Worm (Caenorhabditis elegans) whole organism, young adult: ENCODE results near the gene Y37H2A.10.

Source experiments
- B0035.1 ChIP-seq: sonication (generic microtip); optimal IDR thresholded peaks from 2 replicates; lab custom pipeline; 2016; ENCODE audit warnings: missing genetic modification characterization, mild to moderate bottlenecking, missing compliant biosample characterization, missing genotype, missing genetic modification reagents
- D2030.7 ChIP-seq: fragments of 200-800 bp; sonication (Bioruptor generic); IDR thresholded peaks from 2 replicates; pipeline ENCODE4 v1.3.6; 2022; ENCODE audit warnings: missing genetic modification reagents, missing genetic modification characterization, missing compliant biosample characterization
- F23B12.7 ChIP-seq: sonication (generic microtip); optimal IDR thresholded peaks from 2 replicates; lab custom pipeline; 2017; ENCODE audit warnings: missing genetic modification characterization, mild to moderate bottlenecking, missing compliant biosample characterization, antibody characterized with exemption, moderate library complexity; ENCODE audit not compliant: insufficient read depth
- F33H1.4 ChIP-seq: fragments of 200-800 bp; sonication (Bioruptor generic); IDR thresholded peaks from 2 replicates; pipeline ENCODE4 v1.3.6; 2022; ENCODE audit warnings: missing genetic modification reagents, missing genetic modification characterization, missing compliant biosample characterization
- F37B4.10 ChIP-seq: fragments of 200-800 bp; sonication (Bioruptor generic); IDR thresholded peaks from 2 replicates; pipeline ENCODE4 v1.3.6; 2022; ENCODE audit warnings: missing genetic modification characterization, missing compliant biosample characterization
- F49E8.2 ChIP-seq: sonication (generic microtip); optimal IDR thresholded peaks from 3 replicates; lab custom pipeline; 2017; ENCODE audit warnings: missing genetic modification characterization, mild to moderate bottlenecking, missing compliant biosample characterization, antibody characterized with exemption, moderate library complexity; ENCODE audit not compliant: insufficient read depth
- Y53F4B.3 ChIP-seq: fragments of 200-800 bp; sonication (Bioruptor generic); IDR thresholded peaks from 2 replicates; pipeline ENCODE4 v1.3.6; 2022; ENCODE audit warnings: missing genetic modification reagents, missing genetic modification characterization, missing compliant biosample characterization
- Y53G8AR.9 ChIP-seq: fragments of 200-800 bp; sonication (Bioruptor generic); conservative IDR thresholded peaks from 2 replicates; pipeline ENCODE4 v1.3.6; 2022; ENCODE audit warnings: missing genetic modification reagents, missing genetic modification characterization, missing compliant biosample characterization
- akir-1 ChIP-seq: fragments of 200-800 bp; sonication (Bioruptor generic); optimal IDR thresholded peaks from 2 replicates; lab custom pipeline; 2018; ENCODE audit warnings: mild to moderate bottlenecking, missing genetic modification characterization, moderate library complexity, missing compliant biosample characterization
- atf-7 ChIP-seq: sonication (generic microtip); optimal IDR thresholded peaks from 2 replicates; lab custom pipeline; 2017; ENCODE audit warnings: mild to moderate bottlenecking, missing genetic modification characterization, missing compliant biosample characterization
- attf-3 ChIP-seq: fragments of 200-800 bp; sonication (Bioruptor generic); conservative IDR thresholded peaks from 2 replicates; pipeline ENCODE4 v1.3.6; 2022; ENCODE audit warnings: missing genetic modification reagents, missing genetic modification characterization, missing compliant biosample characterization
- attf-5 ChIP-seq: fragments of 200-800 bp; sonication (Bioruptor generic); optimal IDR thresholded peaks from 2 replicates; lab custom pipeline; 2018; ENCODE audit warnings: mild to moderate bottlenecking, missing genetic modification characterization, missing compliant biosample characterization
- bed-1 ChIP-seq: fragments of 200-800 bp; sonication (Bioruptor generic); IDR thresholded peaks from 2 replicates; pipeline ENCODE4 v1.3.6; 2022; ENCODE audit warnings: missing genetic modification reagents, missing genetic modification characterization, missing compliant biosample characterization
- bed-2 ChIP-seq: fragments of 200-800 bp; sonication (Bioruptor generic); IDR thresholded peaks from 2 replicates; pipeline ENCODE4 v1.3.6; 2022; ENCODE audit warnings: missing genetic modification reagents, missing genetic modification characterization, missing compliant biosample characterization
- ceh-91 ChIP-seq: fragments of 200-800 bp; sonication (Bioruptor generic); IDR thresholded peaks from 2 replicates; pipeline ENCODE4 v1.3.6; 2022; ENCODE audit warnings: missing genetic modification reagents, missing genetic modification characterization, missing compliant biosample characterization
- chd-7 ChIP-seq: sonication (generic microtip); optimal IDR thresholded peaks from 2 replicates; lab custom pipeline; 2016; ENCODE audit warnings: mild to moderate bottlenecking, missing genetic modification characterization, moderate library complexity, missing compliant biosample characterization
- dox-1 ChIP-seq: fragments of 200-800 bp; sonication (Bioruptor generic); IDR thresholded peaks from 2 replicates; pipeline ENCODE4 v1.3.6; 2022; ENCODE audit warnings: missing genetic modification reagents, missing genetic modification characterization, missing compliant biosample characterization
- dpff-1 ChIP-seq: sonication (generic microtip); optimal IDR thresholded peaks from 2 replicates; lab custom pipeline; 2017; ENCODE audit warnings: mild to moderate bottlenecking, missing genetic modification characterization, missing compliant biosample characterization
- egl-44 ChIP-seq: fragments of 200-800 bp; sonication (Bioruptor generic); IDR thresholded peaks from 2 replicates; pipeline ENCODE4 v1.3.6; 2022; ENCODE audit warnings: missing genetic modification reagents, missing genetic modification characterization, missing compliant biosample characterization
- ekl-4 ChIP-seq: fragments of 200-800 bp; sonication (Bioruptor generic); IDR thresholded peaks from 2 replicates; pipeline ENCODE4 v1.3.6; 2022; ENCODE audit warnings: missing genetic modification reagents, missing genetic modification characterization, missing compliant biosample characterization
- gei-17 ChIP-seq: fragments of 200-800 bp; sonication (Bioruptor generic); optimal IDR thresholded peaks from 2 replicates; lab custom pipeline; 2018; ENCODE audit warnings: mild to moderate bottlenecking, missing genetic modification characterization, missing compliant biosample characterization
- him-1 ChIP-seq: sonication (generic microtip); optimal IDR thresholded peaks from 2 replicates; lab custom pipeline; 2016; ENCODE audit warnings: missing genotype, missing genetic modification reagents, missing genetic modification characterization, missing compliant biosample characterization
- hmg-20 ChIP-seq: fragments of 200-800 bp; sonication (Bioruptor generic); IDR thresholded peaks from 2 replicates; pipeline ENCODE4 v1.3.6; 2022; ENCODE audit warnings: missing genetic modification reagents, missing genetic modification characterization, missing compliant biosample characterization
- lag-1 ChIP-seq: fragments of 200-800 bp; sonication (Bioruptor generic); IDR thresholded peaks from 2 replicates; pipeline ENCODE4 v1.3.6; 2022; ENCODE audit warnings: missing genetic modification reagents, missing genetic modification characterization, missing compliant biosample characterization
- lsl-1 ChIP-seq: fragments of 200-800 bp; sonication (Bioruptor generic); optimal IDR thresholded peaks from 2 replicates; lab custom pipeline; 2018; ENCODE audit warnings: mild to moderate bottlenecking, missing genetic modification characterization, moderate library complexity, missing compliant biosample characterization
- madf-6 ChIP-seq: fragments of 200-800 bp; sonication (Bioruptor generic); IDR thresholded peaks from 2 replicates; pipeline ENCODE4 v1.3.6; 2022; ENCODE audit warnings: missing genetic modification reagents, missing genetic modification characterization, missing compliant biosample characterization
- mes-4 ChIP-seq: sonication (generic microtip); optimal IDR thresholded peaks from 2 replicates; lab custom pipeline; 2016; ENCODE audit warnings: missing genotype, missing genetic modification characterization, missing compliant biosample characterization
- mxl-1 ChIP-seq: sonication (generic microtip); optimal IDR thresholded peaks from 2 replicates; lab custom pipeline; 2016; ENCODE audit warnings: missing genetic modification characterization, missing compliant biosample characterization
- nfya-1 ChIP-seq: sonication (generic microtip); optimal IDR thresholded peaks from 2 replicates; lab custom pipeline; 2017; ENCODE audit warnings: antibody characterized with exemption, missing compliant biosample characterization, missing genetic modification characterization, borderline replicate concordance; ENCODE audit not compliant: insufficient read depth
- nhr-27 ChIP-seq: fragments of 200-800 bp; sonication (Bioruptor generic); optimal IDR thresholded peaks from 2 replicates; lab custom pipeline; 2018; ENCODE audit warnings: mild to moderate bottlenecking, missing genetic modification characterization, moderate library complexity, missing compliant biosample characterization
- pbrm-1 ChIP-seq: fragments of 200-800 bp; sonication (Bioruptor generic); IDR thresholded peaks from 2 replicates; pipeline ENCODE4 v1.3.6; 2022; ENCODE audit warnings: missing genetic modification reagents, missing genetic modification characterization, missing compliant biosample characterization
- repo-1 ChIP-seq: sonication (generic microtip); optimal IDR thresholded peaks from 2 replicates; lab custom pipeline; 2017; ENCODE audit warnings: mild to moderate bottlenecking, missing genetic modification characterization, missing compliant biosample characterization
- rpc-1 ChIP-seq, 2 experiments: fragments of 150-350 bp in 1 of 2; sonication (generic microtip) in 1 of 2; optimal IDR thresholded peaks; 2 replicates each; lab custom pipeline; 2014 to 2018; ENCODE audit warnings: missing biosample characterization in 1 of 2, missing genetic modification characterization in 1 of 2, missing genetic modification reagents in 1 of 2, missing genotype in 1 of 2
- sea-2 ChIP-seq: fragments of 200-800 bp; sonication (Bioruptor generic); IDR thresholded peaks from 2 replicates; pipeline ENCODE4 v1.3.6; 2022; ENCODE audit warnings: missing genetic modification characterization, missing compliant biosample characterization
- snpc-1.1 ChIP-seq: sonication (generic microtip); optimal IDR thresholded peaks from 2 replicates; lab custom pipeline; 2017; ENCODE audit warnings: missing genetic modification characterization, mild to moderate bottlenecking, missing compliant biosample characterization, antibody characterized with exemption, moderate library complexity, missing genotype, missing genetic modification reagents; ENCODE audit not compliant: insufficient read depth
- snpc-1.3 ChIP-seq: sonication (generic microtip); optimal IDR thresholded peaks from 2 replicates; lab custom pipeline; 2017; ENCODE audit warnings: missing genetic modification characterization, mild to moderate bottlenecking, missing compliant biosample characterization, antibody characterized with exemption, moderate library complexity, missing genotype, missing genetic modification reagents; ENCODE audit not compliant: insufficient read depth
- snpc-4 ChIP-seq, 5 experiments: fragments of 150-350 bp in 1 of 5; sonication (generic microtip) in 4 of 5; optimal IDR thresholded peaks; 2 replicates each; lab custom pipeline; 2014 to 2018; ENCODE audit warnings: missing genetic modification characterization in 5 of 5, missing biosample characterization in 3 of 5, antibody characterized with exemption in 2 of 5, mild to moderate bottlenecking in 2 of 5, missing compliant biosample characterization in 2 of 5, missing genotype in 2 of 5, moderate library complexity in 2 of 5, missing genetic modification reagents in 1 of 5
- tlf-1 ChIP-seq: fragments of 200-800 bp; sonication (Bioruptor generic); optimal IDR thresholded peaks from 2 replicates; lab custom pipeline; 2018; ENCODE audit warnings: mild to moderate bottlenecking, missing genetic modification characterization, missing compliant biosample characterization
- xnd-1 ChIP-seq: sonication (generic microtip); optimal IDR thresholded peaks from 2 replicates; lab custom pipeline; 2016; ENCODE audit warnings: missing genotype, missing genetic modification reagents, missing genetic modification characterization, missing compliant biosample characterization
- ztf-22 ChIP-seq: fragments of 200-800 bp; sonication (Bioruptor generic); optimal IDR thresholded peaks from 2 replicates; lab custom pipeline; 2018; ENCODE audit warnings: mild to moderate bottlenecking, missing genetic modification characterization, moderate library complexity, missing compliant biosample characterization
- ztf-26 ChIP-seq: sonication (generic microtip); optimal IDR thresholded peaks from 2 replicates; lab custom pipeline; 2017; ENCODE audit warnings: missing genetic modification characterization, missing compliant biosample characterization

The Y37H2A.10 gene

DNA sequence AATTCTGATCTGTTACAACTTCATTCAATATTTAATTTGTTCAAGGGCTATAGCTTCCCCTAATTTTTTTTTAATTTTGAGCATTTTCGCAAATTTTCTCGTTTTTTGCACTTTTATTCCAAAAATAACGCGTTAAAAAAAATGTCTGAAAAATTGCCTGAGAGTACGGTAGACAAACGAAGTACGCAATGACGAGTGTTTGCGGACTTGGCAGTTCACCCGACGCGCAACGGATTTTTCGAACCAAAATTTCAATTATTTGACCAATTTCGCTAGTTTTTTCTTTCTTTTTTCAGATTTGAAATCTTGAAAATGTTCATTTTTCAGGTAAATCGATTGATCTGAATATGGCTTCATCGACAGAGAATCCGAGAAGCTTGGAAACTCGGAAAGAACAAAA is 11.6 kb upstream of the Y37H2A.10 start, which contains the start of gene fbxa-211:
fbxa-211 (plus strand) TSS at position 328 of the 400 bp plus-strand sequence.
- TF ChIP-seq F37B4.10 (GFP tag; lab: Robert Waterston, UW) (no peak), lsl-1 (GFP tag; lab: Kevin White, UChicago) (peak; percentile 71), mxl-1 (tag; lab: Kevin White, UChicago) (no peak), snpc-1.3 (peak; percentile 32), attf-3 (GFP tag; lab: Robert Waterston, UW) (no peak), F49E8.2 (tag; lab: Kevin White, UChicago) (peak; percentile 43), ztf-26 (tag; lab: Kevin White, UChicago) (no peak), ceh-91 (GFP tag; lab: Robert Waterston, UW) (no peak), pbrm-1 (GFP tag; lab: Robert Waterston, UW) (no peak), lag-1 (no peak), snpc-4 (GFP tag; optimal IDR thresholded peaks at IDR 0.05; lab: Kevin White, UChicago) (no peak), snpc-4 (tag; optimal IDR thresholded peaks at IDR 0.05; lab: Kevin White, UChicago) (no peak), egl-44 (GFP tag; lab: Robert Waterston, UW) (no peak)

DNA sequence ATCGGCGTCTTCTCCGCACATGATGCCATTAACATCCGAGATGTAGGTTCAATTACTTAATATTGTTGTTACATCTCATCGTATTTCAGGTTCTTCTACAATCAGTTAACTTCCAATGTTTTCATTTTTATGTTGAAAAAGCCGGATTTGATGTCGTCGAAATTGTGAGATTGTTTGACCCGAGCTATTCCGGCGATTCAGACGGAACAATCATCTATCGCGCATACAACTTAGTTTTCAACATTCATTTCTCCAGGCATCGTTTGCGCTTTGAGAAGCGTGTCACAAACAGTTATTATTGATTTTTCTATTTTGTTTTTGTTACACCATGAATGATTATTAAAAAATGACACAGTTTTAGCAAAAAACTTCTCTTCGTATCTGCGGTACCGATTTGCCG is 10.2 kb upstream of the Y37H2A.10 start:
- TF ChIP-seq tlf-1 (no peak), dox-1 (no peak), bed-2 (GFP tag; lab: Robert Waterston, UW) (no peak), attf-5 (no peak), chd-7 (no peak), mes-4 (tag; lab: Kevin White, UChicago) (no peak), hmg-20 (no peak), rpc-1 (optimal IDR thresholded peaks at IDR 0.05; lab: Kevin White, UChicago) (no peak), rpc-1 (tag; optimal IDR thresholded peaks at IDR 0.05; lab: Kevin White, UChicago) (no peak), nhr-27 (tag; lab: Kevin White, UChicago) (no peak), akir-1 (GFP tag; lab: Kevin White, UChicago) (no peak), Y53G8AR.9 (no peak), snpc-1.1 (tag; lab: Kevin White, UChicago) (no peak), D2030.7 (GFP tag; lab: Robert Waterston, UW) (no peak), ztf-22 (no peak), B0035.1 (tag; lab: Kevin White, UChicago) (no peak), Y53F4B.3 (GFP tag; lab: Robert Waterston, UW) (no peak), nfya-1 (tag; lab: Kevin White, UChicago) (no peak), F23B12.7 (tag; lab: Kevin White, UChicago) (no peak)

DNA sequence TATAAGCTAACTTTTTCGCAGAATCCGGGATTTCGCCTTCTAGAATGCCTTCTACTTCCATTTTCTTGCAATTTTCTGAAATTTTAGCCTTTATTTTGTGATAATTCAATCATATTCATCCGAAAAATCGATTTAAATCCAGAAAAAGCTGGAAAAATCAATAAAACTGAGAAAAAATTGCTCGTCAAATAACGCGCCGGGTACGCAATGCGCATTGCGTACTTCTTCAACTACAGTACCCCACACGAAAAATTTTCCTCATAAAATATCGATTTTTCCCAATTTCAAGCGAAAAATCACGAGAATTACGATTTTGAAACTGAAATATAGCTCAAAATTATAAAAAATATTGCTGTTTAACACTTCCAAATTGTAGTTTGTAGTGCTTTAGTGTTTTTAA is 7.7 kb upstream of the Y37H2A.10 start, which contains the start of gene Y37H2A.12:
Y37H2A.12 (minus strand) TSS at position 81 of the 400 bp plus-strand sequence.
- TF ChIP-seq dpff-1 (no peak), repo-1 (tag; lab: Kevin White, UChicago) (no peak), nfya-1 (tag; lab: Kevin White, UChicago) (no peak), lsl-1 (GFP tag; lab: Kevin White, UChicago) (peak; percentile 90), xnd-1 (peak; percentile 2), D2030.7 (GFP tag; lab: Robert Waterston, UW) (peak; percentile 48; the same call in 1 of the 2 replicates), hmg-20 (no peak), sea-2 (GFP tag; lab: Robert Waterston, UW) (no peak), gei-17 (no peak), ekl-4 (GFP tag; lab: Robert Waterston, UW) (no peak), atf-7 (no peak), madf-6 (GFP tag; lab: Robert Waterston, UW) (peak; percentile 61), F33H1.4 (GFP tag; lab: Robert Waterston, UW) (peak; percentile 34; the same call in 1 of the 2 replicates), bed-1 (GFP tag; lab: Robert Waterston, UW) (no peak), him-1 (peak; percentile 83)
